Fruit fly (Drosophila melanogaster) whole organism, pupa: ENCODE data around the gene CG10996.

Source experiments
- CG10348 ChIP-seq: fragments of 200-800 bp; sonication (Bioruptor generic); IDR thresholded peaks from 2 replicates; pipeline ENCODE4 v1.3.6; 2022; ENCODE audit warnings: missing biosample characterization, missing genetic modification characterization
- CG12605 ChIP-seq: fragments of 200-800 bp; sonication (Bioruptor generic); IDR thresholded peaks from 2 replicates; pipeline ENCODE4 v1.3.6; 2022; ENCODE audit warnings: missing biosample characterization, missing genetic modification characterization
- CG13204 ChIP-seq: fragments of 200-800 bp; sonication (Bioruptor generic); optimal IDR thresholded peaks from 2 replicates; lab custom pipeline; 2018; ENCODE audit warnings: missing biosample characterization, mild to moderate bottlenecking, missing genetic modification characterization, moderate library complexity
- CG14655 ChIP-seq: fragments of 200-800 bp; sonication (Bioruptor generic); optimal IDR thresholded peaks from 3 replicates; lab custom pipeline; 2017; ENCODE audit warnings: mild to moderate bottlenecking, missing biosample characterization, missing genetic modification reagents, missing genetic modification characterization
- CG15710 ChIP-seq: fragments of 200-800 bp; sonication (Bioruptor generic); optimal IDR thresholded peaks from 2 replicates; lab custom pipeline; 2018; ENCODE audit warnings: missing biosample characterization, mild to moderate bottlenecking, missing genetic modification characterization, moderate library complexity
- CG17806 ChIP-seq: fragments of 200-800 bp; sonication (Bioruptor generic); optimal IDR thresholded peaks from 2 replicates; lab custom pipeline; 2018; ENCODE audit warnings: missing biosample characterization, mild to moderate bottlenecking, missing genetic modification characterization, moderate library complexity
- CG32121 ChIP-seq: fragments of 200-800 bp; sonication (Bioruptor generic); IDR thresholded peaks from 2 replicates; pipeline ENCODE4 v1.3.6; 2022; ENCODE audit warnings: missing biosample characterization, missing genetic modification characterization
- CG34367 ChIP-seq: fragments of 200-800 bp; sonication (Bioruptor generic); optimal IDR thresholded peaks from 2 replicates; lab custom pipeline; 2018; ENCODE audit warnings: missing biosample characterization, mild to moderate bottlenecking, missing genetic modification characterization
- CG4496 ChIP-seq: fragments of 200-800 bp; sonication (Bioruptor generic); IDR thresholded peaks from 3 replicates; pipeline ENCODE4 v1.3.6; 2022; ENCODE audit warnings: missing biosample characterization, missing genetic modification characterization
- CG8159 ChIP-seq: fragments of 200-800 bp; sonication (Bioruptor generic); optimal IDR thresholded peaks from 3 replicates; lab custom pipeline; 2018; ENCODE audit warnings: missing biosample characterization, mild to moderate bottlenecking, missing genetic modification characterization, moderate library complexity
- CG8301 ChIP-seq: fragments of 200-800 bp; sonication (Bioruptor generic); optimal IDR thresholded peaks from 2 replicates; lab custom pipeline; 2018; ENCODE audit warnings: missing biosample characterization, mild to moderate bottlenecking, missing genetic modification characterization
- CG9948 ChIP-seq: fragments of 200-800 bp; sonication (Bioruptor generic); optimal IDR thresholded peaks from 2 replicates; lab custom pipeline; 2018; ENCODE audit warnings: missing biosample characterization, mild to moderate bottlenecking, missing genetic modification characterization, moderate library complexity
- D1 ChIP-seq: fragments of 200-800 bp; sonication (Bioruptor generic); optimal IDR thresholded peaks from 2 replicates; lab custom pipeline; 2018; ENCODE audit warnings: missing biosample characterization, mild to moderate bottlenecking, missing genetic modification characterization, moderate library complexity
- EcR ChIP-seq: fragments of 200-800 bp; sonication (Bioruptor generic); optimal IDR thresholded peaks from 3 replicates; lab custom pipeline; 2019; ENCODE audit warnings: missing biosample characterization, missing genetic modification characterization, mild to moderate bottlenecking, moderate library complexity, missing genetic modification reagents
- Ets98B ChIP-seq: fragments of 200-800 bp; sonication (Bioruptor generic); IDR thresholded peaks from 2 replicates; pipeline ENCODE4 v1.3.6; 2022; ENCODE audit warnings: missing biosample characterization, missing genetic modification characterization
- Pif1A ChIP-seq: fragments of 200-800 bp; sonication (Bioruptor generic); optimal IDR thresholded peaks from 3 replicates; lab custom pipeline; 2016; ENCODE audit warnings: missing biosample characterization, missing genetic modification characterization
- Pif1B ChIP-seq: fragments of 200-800 bp; sonication (Bioruptor generic); optimal IDR thresholded peaks from 3 replicates; lab custom pipeline; 2016; ENCODE audit warnings: missing biosample characterization, missing genetic modification characterization
- Snoo ChIP-seq: fragments of 200-800 bp; sonication (Bioruptor generic); optimal IDR thresholded peaks from 3 replicates; lab custom pipeline; 2017; ENCODE audit warnings: missing biosample characterization, mild to moderate bottlenecking, missing genetic modification characterization, inconsistent platforms
- fd96Ca ChIP-seq: fragments of 200-800 bp; sonication (Bioruptor generic); IDR thresholded peaks from 3 replicates; pipeline ENCODE4 v1.3.6; 2022; ENCODE audit warnings: missing biosample characterization, missing genetic modification characterization
- gl ChIP-seq: fragments of 200-800 bp; sonication (Bioruptor generic); optimal IDR thresholded peaks from 2 replicates; lab custom pipeline; 2018; ENCODE audit warnings: missing biosample characterization, mild to moderate bottlenecking, missing genetic modification characterization
- rn ChIP-seq: fragments of 200-800 bp; sonication (Bioruptor generic); IDR thresholded peaks from 2 replicates; pipeline ENCODE4 v1.3.6; 2022; ENCODE audit warnings: missing biosample characterization, missing genetic modification characterization

The CG10996 gene

dm6 chrX:13766495-13766894 lies 30.9 kb downstream of the CG10996 start:
- no peak for TF ChIP-seq D1

- no peak for TF ChIP-seq CG14655 (GFP tag; lab: Kevin White, UChicago)
- TF ChIP-seq rn (GFP tag; lab: Robert Waterston, UW): no peak
- no peak for TF ChIP-seq Ets98B (GFP tag; lab: Robert Waterston, UW)
- TF ChIP-seq CG8301: no peak
- TF ChIP-seq Snoo (tag; lab: Kevin White, UChicago): no peak
- TF ChIP-seq CG32121 (GFP tag; lab: Robert Waterston, UW): no peak
- TF ChIP-seq CG15710 (tag; lab: Kevin White, UChicago): no peak
- no peak for TF ChIP-seq CG13204 (GFP tag; lab: Kevin White, UChicago)
- TF ChIP-seq gl (tag; lab: Kevin White, UChicago): no peak
- no peak for TF ChIP-seq Pif1A (GFP tag; lab: Kevin White, UChicago)
- TF ChIP-seq, all 21 proteins: peak for 0
Measured at dm6 chrX:13765217-13765616, 32.2 kb downstream of the CG10996 start.

dm6 chrX:13764397-13765119 lies 32.9 kb downstream of the CG10996 start:
- peak; percentile 4 for TF ChIP-seq Pif1B (GFP tag; lab: Kevin White, UChicago)
- peak; percentile 37 for TF ChIP-seq CG8159 (tag; lab: Kevin White, UChicago)
- peak; percentile 58; the same call in 2 of the 3 replicates for TF ChIP-seq CG4496 (GFP tag; lab: Robert Waterston, UW)
- peak; percentile 39 for TF ChIP-seq D1
- TF ChIP-seq EcR (GFP tag; lab: Kevin White, UChicago): no peak
- TF ChIP-seq Snoo (tag; lab: Kevin White, UChicago): peak; percentile 20
- peak; percentile 50 for TF ChIP-seq CG14655 (GFP tag; lab: Kevin White, UChicago)
- peak; percentile 44 for TF ChIP-seq CG17806 (tag; lab: Kevin White, UChicago)
- no peak for TF ChIP-seq CG10348
- TF ChIP-seq rn (GFP tag; lab: Robert Waterston, UW): 0 out of 2 replicates have a peak, but pooled peaks have one; percentile 31
- peak; percentile 46 for TF ChIP-seq CG34367 (tag; lab: Kevin White, UChicago)
- TF ChIP-seq CG32121 (GFP tag; lab: Robert Waterston, UW): peak; percentile 38
- TF ChIP-seq Pif1A (GFP tag; lab: Kevin White, UChicago): no peak
- no peak for TF ChIP-seq CG12605 (GFP tag; lab: Robert Waterston, UW)
- TF ChIP-seq gl (tag; lab: Kevin White, UChicago): no peak
- no peak for TF ChIP-seq CG13204 (GFP tag; lab: Kevin White, UChicago)
- TF ChIP-seq Ets98B (GFP tag; lab: Robert Waterston, UW): 0 out of 2 replicates have a peak, but pooled peaks have one; percentile 48
- peak; percentile 47 for TF ChIP-seq CG9948 (tag; lab: Kevin White, UChicago)
- TF ChIP-seq CG8301: peak; percentile 45
- TF ChIP-seq fd96Ca (GFP tag; lab: Robert Waterston, UW): peak; percentile 58; the same call in 1 of the 3 replicates
- peak; percentile 29 for TF ChIP-seq CG15710 (tag; lab: Kevin White, UChicago)

dm6 chrX:13762372-13762883 lies 35.0 kb downstream of the CG10996 start, which contains the start of gene rdgB:
TSS of gene rdgB (plus strand) at chrX:13762752.
- TF ChIP-seq EcR (GFP tag; lab: Kevin White, UChicago) (peak; percentile 38), CG13204 (GFP tag; lab: Kevin White, UChicago) (peak; percentile 64), CG9948 (tag; lab: Kevin White, UChicago) (peak; percentile 81), CG14655 (GFP tag; lab: Kevin White, UChicago) (peak; percentile 92), gl (tag; lab: Kevin White, UChicago) (peak; percentile 22), CG15710 (tag; lab: Kevin White, UChicago) (peak; percentile 81), CG10348 (no peak), Ets98B (GFP tag; lab: Robert Waterston, UW) (peak; percentile 73), fd96Ca (GFP tag; lab: Robert Waterston, UW) (peak; percentile 55; the same call in 1 of the 3 replicates), CG34367 (tag; lab: Kevin White, UChicago) (peak; percentile 63), CG4496 (GFP tag; lab: Robert Waterston, UW) (peak; percentile 69), CG32121 (GFP tag; lab: Robert Waterston, UW) (peak; percentile 64), rn (GFP tag; lab: Robert Waterston, UW) (peak; percentile 27; the same call in 1 of the 2 replicates), CG8159 (tag; lab: Kevin White, UChicago) (peak; percentile 86), D1 (no peak), CG12605 (GFP tag; lab: Robert Waterston, UW) (peak; percentile 66; the same call in 1 of the 2 replicates), Pif1B (GFP tag; lab: Kevin White, UChicago) (peak; percentile 61), Pif1A (GFP tag; lab: Kevin White, UChicago) (peak; percentile 23), CG8301 (peak; percentile 83), CG17806 (tag; lab: Kevin White, UChicago) (peak; percentile 62), Snoo (tag; lab: Kevin White, UChicago) (peak; percentile 71)

- TF ChIP-seq CG8301 (no peak), fd96Ca (GFP tag; lab: Robert Waterston, UW) (no peak), CG15710 (tag; lab: Kevin White, UChicago) (no peak), CG32121 (GFP tag; lab: Robert Waterston, UW) (no peak), gl (tag; lab: Kevin White, UChicago) (peak; percentile 5), CG8159 (tag; lab: Kevin White, UChicago) (no peak), Pif1A (GFP tag; lab: Kevin White, UChicago) (no peak)
Measured at dm6 chrX:13761762-13762371, 35.6 kb downstream of the CG10996 start.
